Fruit fly (Drosophila melanogaster) whole organism, embryonic: ENCODE data around the gene mRpS26.

Experiments used
- Atf3 ChIP-seq: fragments of 200-800 bp; sonication (Bioruptor generic); optimal IDR thresholded peaks from 3 replicates; lab custom pipeline; 2016; ENCODE audit warnings: missing biosample characterization, missing genetic modification characterization
- B-H2 ChIP-seq: fragments of 200-800 bp; sonication (Bioruptor generic); optimal IDR thresholded peaks from 2 replicates; lab custom pipeline; 2018; ENCODE audit warnings: missing biosample characterization, mild to moderate bottlenecking, missing genetic modification characterization
- CG10321 ChIP-seq: fragments of 200-800 bp; sonication (Bioruptor generic); IDR thresholded peaks from 2 replicates; pipeline ENCODE4 v1.3.6; 2022; ENCODE audit warnings: missing biosample characterization, missing genetic modification characterization
- CG10366 ChIP-seq: fragments of 200-800 bp; sonication (Bioruptor generic); IDR thresholded peaks from 2 replicates; pipeline ENCODE4 v1.3.6; 2022; ENCODE audit warnings: missing biosample characterization, missing genetic modification characterization
- CG11723 ChIP-seq: fragments of 200-800 bp; sonication (Bioruptor generic); optimal IDR thresholded peaks from 2 replicates; lab custom pipeline; 2017; ENCODE audit warnings: missing biosample characterization, mild to moderate bottlenecking, missing genetic modification characterization
- CG12769 ChIP-seq: fragments of 200-800 bp; sonication (Bioruptor generic); optimal IDR thresholded peaks from 2 replicates; lab custom pipeline; 2019; ENCODE audit warnings: missing biosample characterization, mild to moderate bottlenecking, missing genetic modification characterization, moderate library complexity
- CG14441 ChIP-seq: fragments of 200-800 bp; sonication (Bioruptor generic); IDR thresholded peaks from 2 replicates; pipeline ENCODE4 v1.3.6; 2022; ENCODE audit warnings: missing biosample characterization, missing genetic modification characterization
- CG14710 ChIP-seq: fragments of 200-800 bp; sonication (Bioruptor generic); optimal IDR thresholded peaks from 3 replicates; lab custom pipeline; 2019; ENCODE audit warnings: missing biosample characterization, mild to moderate bottlenecking, missing genetic modification characterization, moderate library complexity
- CG14860 ChIP-seq: fragments of 200-800 bp; sonication (Bioruptor generic); IDR thresholded peaks from 3 replicates; pipeline ENCODE4 v1.3.6; 2022; ENCODE audit warnings: missing biosample characterization, missing genetic modification characterization; ENCODE audit not compliant: partially characterized antibody
- CG15269 ChIP-seq: fragments of 200-800 bp; sonication (Bioruptor generic); optimal IDR thresholded peaks from 2 replicates; lab custom pipeline; 2018; ENCODE audit warnings: missing biosample characterization, mild to moderate bottlenecking, missing genetic modification characterization, moderate library complexity
- CG15696 ChIP-seq: fragments of 200-800 bp; sonication (Bioruptor generic); optimal IDR thresholded peaks from 2 replicates; lab custom pipeline; 2019; ENCODE audit warnings: missing biosample characterization, mild to moderate bottlenecking, missing genetic modification characterization, moderate library complexity
- CG2116 ChIP-seq: fragments of 200-800 bp; sonication (Bioruptor generic); optimal IDR thresholded peaks from 3 replicates; lab custom pipeline; 2018; ENCODE audit warnings: missing biosample characterization, mild to moderate bottlenecking, missing genetic modification characterization
- CG31224 ChIP-seq: fragments of 200-800 bp; sonication (Bioruptor generic); IDR thresholded peaks from 2 replicates; pipeline ENCODE4 v1.3.6; 2022; ENCODE audit warnings: missing biosample characterization, missing genetic modification characterization
- CG31365 ChIP-seq: fragments of 200-800 bp; sonication (Bioruptor generic); optimal IDR thresholded peaks from 2 replicates; lab custom pipeline; 2018; ENCODE audit warnings: missing biosample characterization, mild to moderate bottlenecking, missing genetic modification characterization
- CG3407 ChIP-seq: fragments of 200-800 bp; sonication (Bioruptor generic); optimal IDR thresholded peaks from 2 replicates; lab custom pipeline; 2018; ENCODE audit warnings: missing biosample characterization, mild to moderate bottlenecking, missing genetic modification characterization
- CG34376 ChIP-seq: fragments of 200-800 bp; sonication (Bioruptor generic); optimal IDR thresholded peaks from 2 replicates; lab custom pipeline; 2018; ENCODE audit warnings: missing biosample characterization, mild to moderate bottlenecking, missing genetic modification characterization
- CG3995 ChIP-seq: fragments of 200-800 bp; sonication (Bioruptor generic); optimal IDR thresholded peaks from 3 replicates; lab custom pipeline; 2016; ENCODE audit warnings: missing biosample characterization, missing genetic modification characterization
- CG6813 ChIP-seq: fragments of 200-800 bp; sonication (Bioruptor generic); optimal IDR thresholded peaks from 2 replicates; lab custom pipeline; 2017; ENCODE audit warnings: missing biosample characterization, missing genetic modification characterization, mild to moderate bottlenecking, moderate library complexity, missing genetic modification reagents
- CG7839 ChIP-seq: fragments of 200-800 bp; sonication (Bioruptor generic); optimal IDR thresholded peaks from 3 replicates; lab custom pipeline; 2018; ENCODE audit warnings: missing biosample characterization, mild to moderate bottlenecking, missing genetic modification characterization, moderate library complexity
- CG8388 ChIP-seq: fragments of 200-800 bp; sonication (Bioruptor generic); optimal IDR thresholded peaks from 2 replicates; lab custom pipeline; 2019; ENCODE audit warnings: missing biosample characterization, mild to moderate bottlenecking, missing genetic modification characterization, moderate library complexity
- Dip3 ChIP-seq: fragments of 200-800 bp; sonication (Bioruptor generic); optimal IDR thresholded peaks from 3 replicates; lab custom pipeline; 2016; ENCODE audit warnings: missing biosample characterization, missing genetic modification characterization
- Hmx ChIP-seq: fragments of 200-800 bp; sonication (Bioruptor generic); optimal IDR thresholded peaks from 2 replicates; lab custom pipeline; 2016; ENCODE audit warnings: missing biosample characterization, missing genetic modification characterization
- Hr51 ChIP-seq, 2 experiments: fragments of 200-800 bp; sonication (Bioruptor generic); optimal IDR thresholded peaks; 2 replicates in 1 of 2; 3 replicates in 1 of 2; lab custom pipeline; 2016 to 2018; ENCODE audit warnings: missing biosample characterization in 2 of 2, missing genetic modification characterization in 2 of 2, mild to moderate bottlenecking in 1 of 2, moderate library complexity in 1 of 2
- Hr78 ChIP-seq, 2 experiments: fragments of 200-800 bp in 1 of 2; fragments of >200 bp in 1 of 2; sonication (Bioruptor generic) in 1 of 2; optimal IDR thresholded peaks; 2 replicates each; lab custom pipeline; 2017 to 2019; ENCODE audit warnings: missing biosample characterization in 2 of 2, missing genetic modification characterization in 2 of 2, mild to moderate bottlenecking in 1 of 2, moderate library complexity in 1 of 2
- Kr ChIP-seq: fragments of 200-800 bp; sonication (Bioruptor generic); optimal IDR thresholded peaks from 2 replicates; lab custom pipeline; 2017; ENCODE audit warnings: missing biosample characterization, mild to moderate bottlenecking, missing genetic modification characterization
- Lpt ChIP-seq: fragments of >200 bp; optimal IDR thresholded peaks from 2 replicates; lab custom pipeline; 2018; ENCODE audit warnings: missing biosample characterization, missing genetic modification characterization
- Poxn ChIP-seq: fragments of 200-800 bp; sonication (Bioruptor generic); IDR thresholded peaks from 2 replicates; pipeline ENCODE4 v1.3.6; 2022; ENCODE audit warnings: missing biosample characterization, missing genetic modification characterization
- Trl ChIP-seq, 3 experiments: fragments of >200 bp in 2 of 3; fragments of 200-800 bp in 1 of 3; sonication (Bioruptor generic) in 1 of 3; optimal IDR thresholded peaks; 2 replicates in 1 of 3; 3 replicates in 2 of 3; lab custom pipeline; 2016 to 2017; ENCODE audit warnings: missing biosample characterization in 1 of 3, missing genetic modification characterization in 1 of 3
- aop ChIP-seq: fragments of 200-800 bp; sonication (Bioruptor generic); IDR thresholded peaks from 2 replicates; pipeline ENCODE4 v1.3.6; 2022; ENCODE audit warnings: missing biosample characterization, missing genetic modification characterization
- bab2 ChIP-seq: fragments of 200-800 bp; sonication (Bioruptor generic); optimal IDR thresholded peaks from 2 replicates; lab custom pipeline; 2016; ENCODE audit warnings: missing biosample characterization, missing genetic modification characterization
- bbx ChIP-seq: fragments of 200-800 bp; sonication (Bioruptor generic); IDR thresholded peaks from 2 replicates; pipeline ENCODE4 v1.3.6; 2022; ENCODE audit warnings: missing biosample characterization, missing genetic modification characterization; ENCODE audit not compliant: partially characterized antibody
- chif ChIP-seq, 2 experiments: fragments of 200-800 bp; sonication (Bioruptor generic); optimal IDR thresholded peaks; 3 replicates each; lab custom pipeline; 2016; ENCODE audit warnings: missing biosample characterization in 2 of 2, missing genetic modification characterization in 2 of 2
- croc ChIP-seq: fragments of 200-800 bp; sonication (Bioruptor generic); conservative IDR thresholded peaks from 3 replicates; pipeline ENCODE4 v1.3.6; 2022; ENCODE audit warnings: missing biosample characterization, missing genetic modification characterization
- crp ChIP-seq, 2 experiments: fragments of 200-800 bp; sonication (Bioruptor generic); optimal IDR thresholded peaks; 2 replicates in 1 of 2; 3 replicates in 1 of 2; lab custom pipeline; 2017; ENCODE audit warnings: missing biosample characterization in 2 of 2, missing genetic modification characterization in 2 of 2, mild to moderate bottlenecking in 1 of 2, moderate library complexity in 1 of 2
- dimm ChIP-seq: fragments of 200-800 bp; sonication (Bioruptor generic); IDR thresholded peaks from 2 replicates; pipeline ENCODE4 v1.3.6; 2022; ENCODE audit warnings: missing biosample characterization, missing genetic modification characterization
- disco-r ChIP-seq: fragments of 200-800 bp; sonication (Bioruptor generic); optimal IDR thresholded peaks from 2 replicates; lab custom pipeline; 2016; ENCODE audit warnings: missing biosample characterization, missing genetic modification characterization
- fd96Cb ChIP-seq: fragments of 200-800 bp; sonication (Bioruptor generic); optimal IDR thresholded peaks from 2 replicates; lab custom pipeline; 2018; ENCODE audit warnings: missing biosample characterization, mild to moderate bottlenecking, missing genetic modification characterization, moderate library complexity
- grn ChIP-seq: fragments of 200-800 bp; sonication (Bioruptor generic); optimal IDR thresholded peaks from 3 replicates; lab custom pipeline; 2017; ENCODE audit warnings: missing biosample characterization, missing genetic modification characterization
- gsb-n ChIP-seq: fragments of 200-800 bp; sonication (Bioruptor generic); optimal IDR thresholded peaks from 3 replicates; lab custom pipeline; 2018; ENCODE audit warnings: missing biosample characterization, mild to moderate bottlenecking, missing genetic modification characterization
- ham ChIP-seq: fragments of 200-800 bp; sonication (Bioruptor generic); IDR thresholded peaks from 2 replicates; pipeline ENCODE4 v1.3.6; 2022; ENCODE audit warnings: missing biosample characterization, missing genetic modification characterization
- jing ChIP-seq: fragments of 200-800 bp; sonication (Bioruptor generic); optimal IDR thresholded peaks from 2 replicates; lab custom pipeline; 2018; ENCODE audit warnings: missing biosample characterization, mild to moderate bottlenecking, missing genetic modification characterization
- kay ChIP-seq: fragments of 200-800 bp; sonication (Bioruptor generic); optimal IDR thresholded peaks from 2 replicates; lab custom pipeline; 2016; ENCODE audit warnings: missing biosample characterization, missing genetic modification characterization
- kni ChIP-seq: fragments of 200-800 bp; sonication (Bioruptor generic); optimal IDR thresholded peaks from 3 replicates; lab custom pipeline; 2017; ENCODE audit warnings: mild to moderate bottlenecking, missing biosample characterization, missing genetic modification reagents, missing genetic modification characterization
- knrl ChIP-seq: fragments of 200-800 bp; sonication (Bioruptor generic); IDR thresholded peaks from 3 replicates; pipeline ENCODE4 v1.3.6; 2022; ENCODE audit warnings: missing biosample characterization, missing genetic modification characterization; ENCODE audit not compliant: partially characterized antibody
- mld ChIP-seq: fragments of 200-800 bp; sonication (Bioruptor generic); IDR thresholded peaks from 3 replicates; pipeline ENCODE4 v1.3.6; 2022; ENCODE audit warnings: missing biosample characterization, missing genetic modification characterization; ENCODE audit not compliant: partially characterized antibody
- nmo ChIP-seq: fragments of 200-800 bp; sonication (Bioruptor generic); optimal IDR thresholded peaks from 2 replicates; lab custom pipeline; 2018; ENCODE audit warnings: missing biosample characterization, mild to moderate bottlenecking, missing genetic modification characterization, moderate library complexity
- pho ChIP-seq: fragments of 200-800 bp; sonication (Bioruptor generic); optimal IDR thresholded peaks from 2 replicates; lab custom pipeline; 2016; ENCODE audit warnings: missing biosample characterization, missing genetic modification characterization
- ranshi ChIP-seq: fragments of 200-800 bp; sonication (Bioruptor generic); IDR thresholded peaks from 2 replicates; pipeline ENCODE4 v1.3.6; 2022; ENCODE audit warnings: missing biosample characterization, missing genetic modification characterization
- scrt ChIP-seq: fragments of 200-800 bp; sonication (Bioruptor generic); optimal IDR thresholded peaks from 2 replicates; lab custom pipeline; 2018; ENCODE audit warnings: missing biosample characterization, mild to moderate bottlenecking, missing genetic modification characterization, moderate library complexity
- slp2 ChIP-seq: fragments of 200-800 bp; sonication (Bioruptor generic); optimal IDR thresholded peaks from 2 replicates; lab custom pipeline; 2016; ENCODE audit warnings: missing biosample characterization, missing genetic modification characterization

mRpS26 gene

DNA sequence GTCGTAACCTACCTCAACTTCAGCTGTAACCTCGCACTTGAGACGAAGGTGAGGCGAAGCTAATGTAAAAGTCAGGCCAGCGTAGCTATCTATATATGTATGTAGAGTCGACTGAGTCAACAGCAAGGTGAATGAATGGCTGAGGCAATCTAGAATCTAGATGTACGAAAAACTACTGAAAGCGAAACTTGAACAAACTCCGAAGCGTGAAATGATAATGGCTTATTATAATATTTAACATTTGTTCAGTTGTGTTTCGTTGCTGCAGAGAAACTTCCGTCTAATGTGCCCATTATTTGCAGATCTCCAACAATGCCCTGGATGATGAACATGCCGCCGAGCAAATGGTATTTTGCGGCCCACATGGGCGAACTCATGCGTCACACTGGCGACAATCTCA, 38.2 kb downstream of the mRpS26 start:
- TF ChIP-seq CG11723 (GFP tag; lab: Kevin White, UChicago) (no peak), CG10321 (GFP tag; lab: Robert Waterston, UW) (0 out of 2 replicates have a peak, but pooled peaks have one; percentile 29), CG31224 (no peak), CG14441 (no peak), CG3407 (GFP tag; lab: Kevin White, UChicago) (no peak), CG3995 (GFP tag; lab: Kevin White, UChicago) (no peak), CG34376 (GFP tag; lab: Kevin White, UChicago) (no peak), CG2116 (GFP tag; lab: Kevin White, UChicago) (no peak), aop (GFP tag; lab: Robert Waterston, UW) (no peak), ranshi (GFP tag; lab: Robert Waterston, UW) (no peak), gsb-n (no peak), Hr51 (GFP tag; optimal IDR thresholded peaks at IDR 0.05; lab: Kevin White, UChicago) (no peak), kni (no peak), slp2 (GFP tag; lab: Kevin White, UChicago) (no peak), CG15269 (tag; lab: Kevin White, UChicago) (peak; percentile 6), bab2 (GFP tag; lab: Kevin White, UChicago) (no peak), Trl (optimal IDR thresholded peaks at IDR 0.05; lab: Kevin White, UChicago) (no peak), Trl (GFP tag; optimal IDR thresholded peaks at IDR 0.05; lab: Kevin White, UChicago) (no peak), grn (no peak), mld (GFP tag; lab: Robert Waterston, UW) (no peak), knrl (GFP tag; lab: Robert Waterston, UW) (no peak), nmo (GFP tag; lab: Kevin White, UChicago) (no peak), CG10366 (GFP tag; lab: Robert Waterston, UW) (no peak), jing (GFP tag; lab: Kevin White, UChicago) (no peak), CG14710 (tag; lab: Kevin White, UChicago) (no peak), chif (GFP tag; optimal IDR thresholded peaks at IDR 0.05; lab: Kevin White, UChicago) (peak in 1 of 2 experiments; percentile 1), CG6813 (peak; percentile 11), CG7839 (no peak), Hmx (no peak), Hr78 (GFP tag; optimal IDR thresholded peaks at IDR 0.05; lab: Kevin White, UChicago) (no peak), crp (GFP tag; optimal IDR thresholded peaks at IDR 0.05; lab: Kevin White, UChicago) (no peak), bbx (GFP tag; lab: Robert Waterston, UW) (no peak), B-H2 (no peak), Poxn (no peak), ham (GFP tag; lab: Robert Waterston, UW) (no peak), Atf3 (GFP tag; lab: Kevin White, UChicago) (no peak), disco-r (no peak), scrt (GFP tag; lab: Kevin White, UChicago) (no peak), CG31365 (tag; lab: Kevin White, UChicago) (no peak), kay (GFP tag; lab: Kevin White, UChicago) (no peak), CG14860 (GFP tag; lab: Robert Waterston, UW) (no peak), dimm (GFP tag; lab: Robert Waterston, UW) (no peak), Lpt (no peak), fd96Cb (tag; lab: Kevin White, UChicago) (no peak), Dip3 (GFP tag; lab: Kevin White, UChicago) (no peak), Kr (GFP tag; lab: Kevin White, UChicago) (no peak), croc (GFP tag; lab: Robert Waterston, UW) (no peak), CG8388 (GFP tag; lab: Kevin White, UChicago) (no peak), pho (GFP tag; lab: Kevin White, UChicago) (no peak), CG15696 (no peak), CG12769 (peak; percentile 73)
